Worm (Caenorhabditis elegans) whole organism, L1 larva: Measurements from ENCODE around the gene R09H3.2.
A peak's percentile ranks its signal among the peaks of the same experiment; 100 is the strongest.

ENCODE experiments used
- C34B4.2 ChIP-seq: sonication (generic microtip); optimal IDR thresholded peaks from 2 replicates; lab custom pipeline; 2017; ENCODE audit warnings: mild to moderate bottlenecking, missing genetic modification characterization, missing compliant biosample characterization
- F16B12.6 ChIP-seq: fragments of 150-350 bp; optimal IDR thresholded peaks from 2 replicates; lab custom pipeline; 2014; ENCODE audit warnings: missing biosample characterization, missing genetic modification characterization
- aha-1 ChIP-seq: fragments of 150-350 bp; optimal IDR thresholded peaks from 2 replicates; lab custom pipeline; 2014; ENCODE audit warnings: missing biosample characterization, missing genetic modification characterization
- aly-2 ChIP-seq: fragments of 150-350 bp; optimal IDR thresholded peaks from 2 replicates; lab custom pipeline; 2014; ENCODE audit warnings: missing biosample characterization, missing genetic modification characterization
- blmp-1 ChIP-seq: fragments of 150-350 bp; optimal IDR thresholded peaks from 2 replicates; lab custom pipeline; 2014; ENCODE audit warnings: missing biosample characterization, missing genetic modification characterization
- ceh-63 ChIP-seq: fragments of 200-800 bp; sonication (Bioruptor generic); optimal IDR thresholded peaks from 2 replicates; lab custom pipeline; 2018; ENCODE audit warnings: mild to moderate bottlenecking, missing genetic modification characterization, missing compliant biosample characterization
- ceh-82 ChIP-seq, 3 experiments: fragments of 150-350 bp in 1 of 3; sonication (generic microtip) in 2 of 3; optimal IDR thresholded peaks; 2 replicates each; lab custom pipeline; 2014 to 2017; ENCODE audit warnings: missing biosample characterization in 3 of 3, missing genetic modification characterization in 3 of 3
- ceh-90 ChIP-seq: sonication (generic microtip); optimal IDR thresholded peaks from 2 replicates; lab custom pipeline; 2016; ENCODE audit warnings: missing genetic modification characterization, missing compliant biosample characterization
- efl-1 ChIP-seq, 4 experiments: fragments of 150-350 bp; optimal IDR thresholded peaks in 3 of 4; peaks in 1 of 4; 1 replicate in 1 of 4; 2 replicates in 3 of 4; lab custom pipeline; 2014; ENCODE audit warnings: missing biosample characterization in 2 of 4, missing genetic modification characterization in 2 of 4, missing genetic modification reagents in 2 of 4
- elt-3 ChIP-seq, 6 experiments: fragments of 150-350 bp in 1 of 6; sonication (generic microtip); optimal IDR thresholded peaks; 2 replicates each; lab custom pipeline; 2017 to 2018; ENCODE audit warnings: missing biosample characterization in 6 of 6, missing genetic modification characterization in 6 of 6, inconsistent platforms in 1 of 6
- fkh-4 ChIP-seq: sonication (generic microtip); optimal IDR thresholded peaks from 2 replicates; lab custom pipeline; 2016; ENCODE audit warnings: missing compliant biosample characterization, missing genetic modification characterization, borderline replicate concordance
- hlh-17 ChIP-seq: fragments of 200-800 bp; sonication (Bioruptor generic); optimal IDR thresholded peaks from 2 replicates; lab custom pipeline; 2018; ENCODE audit warnings: missing genetic modification characterization, mild to moderate bottlenecking, missing compliant biosample characterization, moderate library complexity, borderline replicate concordance
- lin-13 ChIP-seq: fragments of 150-350 bp; optimal IDR thresholded peaks from 2 replicates; lab custom pipeline; 2014; ENCODE audit warnings: missing biosample characterization, missing genetic modification reagents, missing genetic modification characterization
- lin-15B ChIP-seq: fragments of 150-350 bp; sonication (generic microtip); optimal IDR thresholded peaks from 3 replicates; lab custom pipeline; 2014; ENCODE audit warnings: missing biosample characterization, missing genetic modification characterization
- lin-35 ChIP-seq, 2 experiments: fragments of 150-350 bp; optimal IDR thresholded peaks; 2 replicates each; lab custom pipeline; 2014; ENCODE audit warnings: missing biosample characterization in 2 of 2, missing genetic modification characterization in 2 of 2, missing genetic modification reagents in 2 of 2
- lin-39 ChIP-seq: fragments of 150-350 bp; optimal IDR thresholded peaks from 2 replicates; lab custom pipeline; 2014; ENCODE audit warnings: missing biosample characterization, missing genetic modification reagents, missing genetic modification characterization
- lsy-2 ChIP-seq, 2 experiments: fragments of 150-350 bp; optimal IDR thresholded peaks; 2 replicates each; lab custom pipeline; 2014; ENCODE audit warnings: missing biosample characterization in 2 of 2, missing genetic modification characterization in 2 of 2
- mep-1 ChIP-seq: fragments of 150-350 bp; optimal IDR thresholded peaks from 2 replicates; lab custom pipeline; 2014; ENCODE audit warnings: missing biosample characterization, missing genetic modification characterization
- nhr-47 ChIP-seq: sonication (generic microtip); optimal IDR thresholded peaks from 2 replicates; lab custom pipeline; 2016; ENCODE audit warnings: mild to moderate bottlenecking, missing genetic modification characterization, moderate library complexity, missing compliant biosample characterization
- nhr-84 ChIP-seq: sonication (generic microtip); optimal IDR thresholded peaks from 2 replicates; lab custom pipeline; 2017; ENCODE audit warnings: missing biosample characterization, missing genetic modification characterization
- nhr-90 ChIP-seq: sonication (generic microtip); optimal IDR thresholded peaks from 2 replicates; lab custom pipeline; 2016; ENCODE audit warnings: mild to moderate bottlenecking, missing genetic modification characterization, missing compliant biosample characterization; ENCODE audit not compliant: poor library complexity
- pag-3 ChIP-seq: sonication (generic microtip); optimal IDR thresholded peaks from 2 replicates; lab custom pipeline; 2017; ENCODE audit warnings: missing genetic modification characterization, mild to moderate bottlenecking, missing compliant biosample characterization, antibody characterized with exemption, borderline replicate concordance; ENCODE audit not compliant: insufficient read depth
- pqm-1 ChIP-seq: sonication (generic microtip); optimal IDR thresholded peaks from 3 replicates; lab custom pipeline; 2017; ENCODE audit warnings: missing biosample characterization, missing genetic modification characterization
- snpc-4 ChIP-seq: fragments of 150-350 bp; optimal IDR thresholded peaks from 2 replicates; lab custom pipeline; 2014; ENCODE audit warnings: missing biosample characterization, missing genetic modification characterization
- snu-23 ChIP-seq: sonication (generic microtip); optimal IDR thresholded peaks from 2 replicates; lab custom pipeline; 2016; ENCODE audit warnings: missing genetic modification characterization, missing compliant biosample characterization
- sox-4 ChIP-seq: sonication (generic microtip); optimal IDR thresholded peaks from 2 replicates; lab custom pipeline; 2016; ENCODE audit warnings: missing genetic modification characterization, missing compliant biosample characterization
- sup-37 ChIP-seq: fragments of 200-800 bp; sonication (Bioruptor generic); optimal IDR thresholded peaks from 2 replicates; lab custom pipeline; 2018; ENCODE audit warnings: mild to moderate bottlenecking, missing genetic modification characterization, missing compliant biosample characterization
- tbx-2 ChIP-seq: sonication (generic microtip); optimal IDR thresholded peaks from 2 replicates; lab custom pipeline; 2016; ENCODE audit warnings: missing genetic modification characterization, missing compliant biosample characterization
- tlp-1 ChIP-seq: fragments of 150-350 bp; optimal IDR thresholded peaks from 2 replicates; lab custom pipeline; 2014; ENCODE audit warnings: missing biosample characterization, missing genetic modification characterization
- unc-30 ChIP-seq: sonication (generic microtip); optimal IDR thresholded peaks from 2 replicates; lab custom pipeline; 2017; ENCODE audit warnings: missing biosample characterization, missing genetic modification characterization
- unc-86 ChIP-seq: sonication (generic microtip); optimal IDR thresholded peaks from 2 replicates; lab custom pipeline; 2016; ENCODE audit warnings: missing genetic modification characterization, missing compliant biosample characterization
- xbp-1 ChIP-seq: sonication (generic microtip); optimal IDR thresholded peaks from 2 replicates; lab custom pipeline; 2016; ENCODE audit warnings: missing genetic modification characterization, missing compliant biosample characterization
- zag-1 ChIP-seq: fragments of 150-350 bp; optimal IDR thresholded peaks from 2 replicates; lab custom pipeline; 2014; ENCODE audit warnings: missing biosample characterization, missing genetic modification characterization
- ztf-11 ChIP-seq, 2 experiments: sonication (generic microtip); optimal IDR thresholded peaks; 2 replicates each; lab custom pipeline; 2016 to 2017; ENCODE audit warnings: missing genetic modification characterization in 2 of 2, missing biosample characterization in 1 of 2, missing compliant biosample characterization in 1 of 2

The R09H3.2 gene

ce11 chrX:1664925-1665324, at the start of gene R09H3.2:
Gene R09H3.2 (minus strand): TSS chrX:1665025.
- TF ChIP-seq ceh-90 (tag; lab: Kevin White, UChicago) (no peak), blmp-1 (tag; lab: Kevin White, UChicago) (no peak), efl-1 (optimal IDR thresholded peaks at IDR 0.05; lab: Kevin White, UChicago) (no peak), efl-1 (GFP tag; optimal IDR thresholded peaks at IDR 0.05 in 1 of 2; lab: Kevin White, UChicago) (peak in 1 of 2 experiments; percentile 5), zag-1 (tag; lab: Kevin White, UChicago) (no peak)

ce11 chrX:1712538-1712937, 47.7 kb upstream of the R09H3.2 start, which contains the start of gene fbxa-52:
Gene fbxa-52 (minus strand): TSS chrX:1712638.
- TF ChIP-seq lin-35 (GFP tag; optimal IDR thresholded peaks at IDR 0.05; lab: Kevin White, UChicago) (no peak), lin-39 (tag; lab: Kevin White, UChicago) (no peak), zag-1 (tag; lab: Kevin White, UChicago) (no peak), nhr-84 (tag; lab: Kevin White, UChicago) (no peak), F16B12.6 (no peak), pqm-1 (tag; lab: Kevin White, UChicago) (no peak), hlh-17 (GFP tag; lab: Kevin White, UChicago) (no peak)

ce11 chrX:1706538-1706937, 41.7 kb upstream of the R09H3.2 start, which contains the start of gene F07G6.5:
Gene F07G6.5 (minus strand): TSS chrX:1706638.
- TF ChIP-seq elt-3 (tag; optimal IDR thresholded peaks at IDR 0.05; lab: Kevin White, UChicago) (no peak), sup-37 (no peak), C34B4.2 (tag; lab: Kevin White, UChicago) (no peak), fkh-4 (tag; lab: Kevin White, UChicago) (no peak), ceh-90 (tag; lab: Kevin White, UChicago) (no peak), unc-86 (tag; lab: Kevin White, UChicago) (no peak), lin-39 (tag; lab: Kevin White, UChicago) (no peak)

- TF ChIP-seq fkh-4 (tag; lab: Kevin White, UChicago) (no peak), nhr-90 (no peak), xbp-1 (no peak), pag-3 (tag; lab: Kevin White, UChicago) (no peak), lsy-2 (tag; optimal IDR thresholded peaks at IDR 0.05; lab: Kevin White, UChicago) (no peak), nhr-47 (no peak), tbx-2 (no peak), zag-1 (tag; lab: Kevin White, UChicago) (no peak), lin-15B (tag; lab: Kevin White, UChicago) (no peak)
Observed at ce11 chrX:1703840-1704239, 39.0 kb upstream of the R09H3.2 start, which contains the start of gene C36C9.5. Gene C36C9.5 (minus strand): TSS chrX:1703940.

- TF ChIP-seq ceh-63, result no peak
- no peak for TF ChIP-seq unc-30 (tag; lab: Kevin White, UChicago)
- no peak for TF ChIP-seq aha-1 (tag; lab: Kevin White, UChicago)
- no peak for TF ChIP-seq lin-13 (GFP tag; lab: Kevin White, UChicago)
- no peak for TF ChIP-seq mep-1 (tag; lab: Kevin White, UChicago)
- no peak for TF ChIP-seq hlh-17 (GFP tag; lab: Kevin White, UChicago)
- TF ChIP-seq snpc-4 (tag; lab: Kevin White, UChicago), result no peak
- no peak for TF ChIP-seq nhr-47
- no peak for TF ChIP-seq aly-2
- TF ChIP-seq, all 84 proteins: peak for 0
Observed at ce11 chrX:1703049-1703448, 38.2 kb upstream of the R09H3.2 start.

- TF ChIP-seq tbx-2 (no peak), zag-1 (tag; lab: Kevin White, UChicago) (no peak), ztf-11 (tag; optimal IDR thresholded peaks at IDR 0.05; lab: Kevin White, UChicago) (no peak), F16B12.6 (no peak), aly-2 (no peak), tlp-1 (tag; lab: Kevin White, UChicago) (no peak), snu-23 (GFP tag; lab: Kevin White, UChicago) (no peak), sox-4 (tag; lab: Kevin White, UChicago) (no peak), ceh-82 (tag; optimal IDR thresholded peaks at IDR 0.05; lab: Kevin White, UChicago) (no peak)
Observed at ce11 chrX:1698476-1698875, 33.7 kb upstream of the R09H3.2 start.
